Fruit fly (Drosophila melanogaster): ENCODE measurements around the gene spg.

DNA sequence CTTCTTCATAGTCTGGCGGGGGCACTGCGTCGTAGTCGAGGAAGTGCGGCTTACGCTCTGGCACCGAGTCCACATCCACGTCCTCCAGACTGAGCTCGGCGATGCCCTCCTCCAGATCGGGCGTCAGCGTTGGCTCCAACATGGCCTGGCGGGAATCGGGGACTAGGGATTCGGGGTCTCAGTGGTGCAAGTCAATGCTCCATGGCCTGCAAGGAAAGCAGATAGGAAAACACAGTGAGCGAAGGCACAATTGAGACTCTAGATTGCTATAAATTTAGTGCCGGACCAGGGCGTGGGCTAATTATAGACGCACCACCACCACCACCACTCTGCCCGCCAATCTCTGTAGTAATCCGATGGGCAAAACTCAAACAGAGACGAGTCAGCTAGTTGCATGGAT, 4.5 kb upstream of the spg start:
- TF ChIP-seq Clk (GFP tag; optimal IDR thresholded peaks at IDR 0.05) (no peak), pad (GFP tag; optimal IDR thresholded peaks at IDR 0.05) (no peak), CG5204 (GFP tag; optimal IDR thresholded peaks at IDR 0.05) (no peak), Crg-1 (GFP tag; optimal IDR thresholded peaks at IDR 0.05) (no peak), CG33017 (tag; optimal IDR thresholded peaks at IDR 0.05) (no peak), Mnt (GFP tag; optimal IDR thresholded peaks at IDR 0.05) (no peak), CG11617 (GFP tag; optimal IDR thresholded peaks at IDR 0.05) (no peak), cic (GFP tag; optimal IDR thresholded peaks at IDR 0.05) (no peak), toe (GFP tag; optimal IDR thresholded peaks at IDR 0.05) (no peak), CG12768 (GFP tag; optimal IDR thresholded peaks at IDR 0.05) (no peak)
